Fruit fly (Drosophila melanogaster): ENCODE measurements around the gene PAN3.
A peak's percentile ranks its signal among the peaks of the same experiment; 100 is the strongest.

PAN3 gene

DNA sequence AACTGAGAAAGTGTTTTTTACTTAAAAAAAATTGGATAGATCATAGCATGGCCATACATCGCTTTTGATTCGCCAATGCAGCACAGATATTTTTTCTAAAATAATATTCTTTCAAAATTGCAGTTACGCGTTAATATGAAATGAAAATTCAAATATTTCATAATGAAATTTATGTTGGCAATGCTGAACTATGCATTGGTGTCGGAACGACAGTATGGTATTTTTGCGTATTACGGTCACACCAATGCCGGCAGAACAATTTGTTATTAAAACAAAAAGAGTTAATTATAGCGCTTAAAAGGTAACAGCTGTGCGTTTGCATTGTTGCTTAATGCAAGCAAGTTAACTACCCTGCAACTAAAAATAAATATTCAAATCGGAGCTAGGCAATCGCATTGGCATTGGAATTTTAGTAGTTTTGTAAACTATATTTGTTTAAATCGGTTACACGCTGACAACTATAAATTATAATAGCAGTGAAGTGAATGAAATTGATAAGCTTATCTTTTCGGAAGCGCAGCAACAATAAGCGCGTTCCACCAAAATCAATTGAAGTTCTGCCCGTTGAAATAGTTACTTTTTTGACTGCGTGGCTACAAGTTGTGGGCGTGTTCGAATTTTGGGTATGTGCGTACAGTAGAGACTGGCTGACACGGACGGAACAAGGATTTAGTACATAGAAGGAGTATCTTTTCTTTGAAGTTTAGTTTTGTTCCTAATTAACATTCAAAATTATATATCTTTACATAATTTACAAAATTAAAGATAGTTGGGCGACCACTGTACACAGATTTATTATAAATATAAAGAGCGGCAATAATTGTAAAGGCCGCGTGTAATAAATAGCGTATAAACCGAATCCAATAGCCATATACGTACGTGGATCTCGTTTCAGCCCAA, 28.5 kb upstream of the PAN3 start, which contains the start of gene Prx4:
Gene Prx4 (plus strand): TSS at position 210 of the 900 bp plus-strand sequence.
- TF ChIP-seq sage (GFP tag; optimal IDR thresholded peaks at IDR 0.05) (no peak), tai (GFP tag; optimal IDR thresholded peaks at IDR 0.05) (no peak), Jra (GFP tag; optimal IDR thresholded peaks at IDR 0.05) (peak; percentile 13), GATAd (GFP tag; optimal IDR thresholded peaks at IDR 0.05) (no peak), psq (GFP tag; optimal IDR thresholded peaks at IDR 0.05) (peak; percentile 49), N (GFP tag; optimal IDR thresholded peaks at IDR 0.05) (no peak), Dfd (GFP tag; optimal IDR thresholded peaks at IDR 0.05) (no peak), lola (GFP tag; optimal IDR thresholded peaks at IDR 0.05) (no peak), dsf (GFP tag; optimal IDR thresholded peaks at IDR 0.05; ENCODE audit: borderline replicate concordance) (no peak), HLH106 (tag; optimal IDR thresholded peaks at IDR 0.05) (peak; percentile 57), ey (GFP tag; optimal IDR thresholded peaks at IDR 0.05) (peak; percentile 49), Hr78 (GFP tag; optimal IDR thresholded peaks at IDR 0.05) (no peak), Rel (GFP tag; optimal IDR thresholded peaks at IDR 0.05) (no peak), Rel (tag; optimal IDR thresholded peaks at IDR 0.05) (no peak), h (GFP tag; optimal IDR thresholded peaks at IDR 0.05) (peak; percentile 48), CrebA (GFP tag; optimal IDR thresholded peaks at IDR 0.05; ENCODE audit: borderline replicate concordance) (no peak), Vsx2 (GFP tag; optimal IDR thresholded peaks at IDR 0.05; ENCODE audit: partially characterized antibody) (no peak), Sp1 (GFP tag; optimal IDR thresholded peaks at IDR 0.05) (peak; percentile 51), Mio (GFP tag; optimal IDR thresholded peaks at IDR 0.05) (no peak), dmrt93B (GFP tag; optimal IDR thresholded peaks at IDR 0.05) (peak; percentile 29), Abd-B (GFP tag; optimal IDR thresholded peaks at IDR 0.05) (no peak), sv (GFP tag; optimal IDR thresholded peaks at IDR 0.05) (peak; percentile 25), dl (GFP tag; optimal IDR thresholded peaks at IDR 0.05; ENCODE audit: insufficient read depth in 1 of 2, partially characterized antibody in 2 of 2) (no peak), Dif (GFP tag; optimal IDR thresholded peaks at IDR 0.05; ENCODE audit: partially characterized antibody) (no peak), CG9705 (GFP tag; optimal IDR thresholded peaks at IDR 0.05) (no peak), rgr (GFP tag; optimal IDR thresholded peaks at IDR 0.05) (peak; percentile 64), br (GFP tag; optimal IDR thresholded peaks at IDR 0.05) (peak; percentile 70), pan (optimal IDR thresholded peaks at IDR 0.05) (no peak), CG32264 (GFP tag; optimal IDR thresholded peaks at IDR 0.05) (peak; percentile 18), woc (GFP tag; optimal IDR thresholded peaks at IDR 0.05) (peak; percentile 31), foxo (GFP tag; optimal IDR thresholded peaks at IDR 0.05) (peak in 1 of 2 experiments; percentile 85), Myc (optimal IDR thresholded peaks at IDR 0.05) (no peak), jim (GFP tag; optimal IDR thresholded peaks at IDR 0.05) (no peak), fru (GFP tag; optimal IDR thresholded peaks at IDR 0.05) (peak; percentile 78), usp (GFP tag; optimal IDR thresholded peaks at IDR 0.05) (no peak), Hr83 (GFP tag; optimal IDR thresholded peaks at IDR 0.05; ENCODE audit: poor library complexity, severe bottlenecking) (no peak), OdsH (GFP tag; optimal IDR thresholded peaks at IDR 0.05) (peak; percentile 42), brk (GFP tag; optimal IDR thresholded peaks at IDR 0.05) (no peak), Hnf4 (GFP tag; optimal IDR thresholded peaks at IDR 0.05) (peak; percentile 64)

DNA sequence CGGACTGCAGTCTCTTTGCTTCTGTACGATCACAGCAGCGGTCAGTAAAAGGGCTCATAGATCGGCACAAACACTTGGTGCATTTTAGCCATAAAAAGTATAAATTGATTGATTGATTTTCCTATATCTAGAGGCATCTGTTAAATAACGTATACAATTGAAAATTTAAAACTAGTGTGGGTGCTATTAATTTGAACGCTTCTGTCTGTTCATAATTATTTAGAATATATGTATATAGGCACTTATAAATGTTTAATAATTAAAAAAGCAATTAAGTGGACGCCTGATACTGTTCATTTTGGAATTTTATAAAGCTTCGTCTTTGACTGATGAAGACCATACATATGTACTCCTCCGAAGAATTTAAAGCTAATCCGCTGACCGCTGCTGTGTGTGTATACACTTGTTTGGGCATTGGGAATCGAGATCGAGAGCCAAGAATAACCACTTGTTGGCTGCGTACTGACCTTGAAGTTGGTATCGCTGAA, 25.6 kb upstream of the PAN3 start:
- TF ChIP-seq Abd-B (GFP tag; optimal IDR thresholded peaks at IDR 0.05), result no peak
- peak; percentile 87 for TF ChIP-seq OdsH (GFP tag; optimal IDR thresholded peaks at IDR 0.05)
- no peak for TF ChIP-seq sv (GFP tag; optimal IDR thresholded peaks at IDR 0.05)
- TF ChIP-seq rgr (GFP tag; optimal IDR thresholded peaks at IDR 0.05), result peak; percentile 90
- TF ChIP-seq dmrt93B (GFP tag; optimal IDR thresholded peaks at IDR 0.05), result peak; percentile 67
- no peak for TF ChIP-seq N (GFP tag; optimal IDR thresholded peaks at IDR 0.05)
- TF ChIP-seq Mio (GFP tag; optimal IDR thresholded peaks at IDR 0.05), result peak; percentile 5
- TF ChIP-seq CG32264 (GFP tag; optimal IDR thresholded peaks at IDR 0.05), result peak; percentile 80
- TF ChIP-seq Hr83 (GFP tag; optimal IDR thresholded peaks at IDR 0.05; ENCODE audit: poor library complexity, severe bottlenecking), result peak; percentile 5
- TF ChIP-seq Rel (GFP tag; optimal IDR thresholded peaks at IDR 0.05), result peak; percentile 76
- TF ChIP-seq Rel (tag; optimal IDR thresholded peaks at IDR 0.05), result no peak
- TF ChIP-seq fru (GFP tag; optimal IDR thresholded peaks at IDR 0.05), result peak; percentile 89
- TF ChIP-seq brk (GFP tag; optimal IDR thresholded peaks at IDR 0.05), result peak; percentile 66
- TF ChIP-seq woc (GFP tag; optimal IDR thresholded peaks at IDR 0.05), result peak; percentile 76
- peak; percentile 70 for TF ChIP-seq Hnf4 (GFP tag; optimal IDR thresholded peaks at IDR 0.05)
- peak; percentile 84 for TF ChIP-seq br (GFP tag; optimal IDR thresholded peaks at IDR 0.05)
- TF ChIP-seq Vsx2 (GFP tag; optimal IDR thresholded peaks at IDR 0.05; ENCODE audit: partially characterized antibody), result no peak
- peak; percentile 82 for TF ChIP-seq h (GFP tag; optimal IDR thresholded peaks at IDR 0.05)
- TF ChIP-seq usp (GFP tag; optimal IDR thresholded peaks at IDR 0.05), result no peak
- peak; percentile 84 for TF ChIP-seq Sp1 (GFP tag; optimal IDR thresholded peaks at IDR 0.05)
- TF ChIP-seq foxo (GFP tag; optimal IDR thresholded peaks at IDR 0.05), result peak; percentile 74 to 86
- no peak for TF ChIP-seq Hr78 (GFP tag; optimal IDR thresholded peaks at IDR 0.05)
- TF ChIP-seq Jra (GFP tag; optimal IDR thresholded peaks at IDR 0.05), result peak; percentile 1
- no peak for TF ChIP-seq tai (GFP tag; optimal IDR thresholded peaks at IDR 0.05)
- TF ChIP-seq Dfd (GFP tag; optimal IDR thresholded peaks at IDR 0.05), result no peak
- no peak for TF ChIP-seq lola (GFP tag; optimal IDR thresholded peaks at IDR 0.05)
- peak; percentile 34 for TF ChIP-seq dsf (GFP tag; optimal IDR thresholded peaks at IDR 0.05; ENCODE audit: borderline replicate concordance)
- no peak for TF ChIP-seq Dif (GFP tag; optimal IDR thresholded peaks at IDR 0.05; ENCODE audit: partially characterized antibody)
- TF ChIP-seq Myc (optimal IDR thresholded peaks at IDR 0.05), result no peak
- no peak for TF ChIP-seq GATAd (GFP tag; optimal IDR thresholded peaks at IDR 0.05)
- no peak for TF ChIP-seq jim (GFP tag; optimal IDR thresholded peaks at IDR 0.05)
- peak; percentile 62 for TF ChIP-seq sage (GFP tag; optimal IDR thresholded peaks at IDR 0.05)
- no peak for TF ChIP-seq pan (optimal IDR thresholded peaks at IDR 0.05)
- TF ChIP-seq CrebA (GFP tag; optimal IDR thresholded peaks at IDR 0.05; ENCODE audit: borderline replicate concordance), result no peak
- TF ChIP-seq HLH106 (tag; optimal IDR thresholded peaks at IDR 0.05), result peak; percentile 77
- no peak for TF ChIP-seq CG9705 (GFP tag; optimal IDR thresholded peaks at IDR 0.05)
- TF ChIP-seq psq (GFP tag; optimal IDR thresholded peaks at IDR 0.05), result peak; percentile 81
- TF ChIP-seq ey (GFP tag; optimal IDR thresholded peaks at IDR 0.05), result peak; percentile 86
- TF ChIP-seq dl (GFP tag; optimal IDR thresholded peaks at IDR 0.05; ENCODE audit: insufficient read depth in 1 of 2, partially characterized antibody in 2 of 2), result no peak
